Worm (Caenorhabditis elegans): ENCODE measurements around the gene pnk-4.
A peak's percentile ranks its signal among the peaks of the same experiment; 100 is the strongest.

pnk-4 gene

ce11 chrX:5079297-5079696, 8.3 kb upstream of the pnk-4 start (continued):
- no peak for TF ChIP-seq ces-1 (GFP tag; optimal IDR thresholded peaks at IDR 0.05)
- no peak for TF ChIP-seq C34B4.2 (tag; optimal IDR thresholded peaks at IDR 0.05)
- TF ChIP-seq hlh-17 (GFP tag; optimal IDR thresholded peaks at IDR 0.05; ENCODE audit: borderline replicate concordance): no peak
- peak in 5 of 6 experiments; percentile 44 to 90 (median 68) for TF ChIP-seq elt-3 (tag; optimal IDR thresholded peaks at IDR 0.05)
- TF ChIP-seq blmp-1 (tag; optimal IDR thresholded peaks at IDR 0.05): peak; percentile 53
- TF ChIP-seq xbp-1 (tag; optimal IDR thresholded peaks at IDR 0.05): peak; percentile 2
- no peak for TF ChIP-seq nhr-19 (GFP tag; conservative IDR thresholded peaks at IDR 0.05)
- peak; percentile 3 for TF ChIP-seq mep-1 (tag; optimal IDR thresholded peaks at IDR 0.05)
- TF ChIP-seq ztf-11 (tag; optimal IDR thresholded peaks at IDR 0.05): no peak
- TF ChIP-seq swsn-7 (tag; optimal IDR thresholded peaks at IDR 0.05): no peak
- no peak for TF ChIP-seq Y116A8C.19 (tag; optimal IDR thresholded peaks at IDR 0.05; ENCODE audit: borderline replicate concordance)
- no peak for TF ChIP-seq pax-3 (tag; optimal IDR thresholded peaks at IDR 0.05)
- TF ChIP-seq pqm-1 (tag; optimal IDR thresholded peaks at IDR 0.05): no peak
- TF ChIP-seq lir-3 (tag; optimal IDR thresholded peaks at IDR 0.05; ENCODE audit: poor library complexity): no peak
- TF ChIP-seq unc-86 (tag; optimal IDR thresholded peaks at IDR 0.05): no peak
- no peak for TF ChIP-seq nhr-11 (tag; optimal IDR thresholded peaks at IDR 0.05)
- no peak for TF ChIP-seq isw-1 (GFP tag; IDR thresholded peaks at IDR 0.05)
- TF ChIP-seq zag-1 (tag; optimal IDR thresholded peaks at IDR 0.05): no peak
- no peak for TF ChIP-seq sup-37 (GFP tag; optimal IDR thresholded peaks at IDR 0.05)
- TF ChIP-seq egl-27 (tag; optimal IDR thresholded peaks at IDR 0.05): no peak
- TF ChIP-seq lin-35 (GFP tag; optimal IDR thresholded peaks at IDR 0.05): peak in 1 of 2 experiments; percentile 12
- no peak for TF ChIP-seq alr-1 (tag; optimal IDR thresholded peaks at IDR 0.05; ENCODE audit: borderline replicate concordance)
- TF ChIP-seq ceh-63 (GFP tag; optimal IDR thresholded peaks at IDR 0.05): no peak
- TF ChIP-seq nhr-237 (tag; optimal IDR thresholded peaks at IDR 0.05): no peak
- TF ChIP-seq lin-14 (GFP tag; optimal IDR thresholded peaks at IDR 0.05): peak; percentile 68
- no peak for TF ChIP-seq ets-5 (GFP tag; IDR thresholded peaks at IDR 0.05)
- peak in 1 of 2 experiments; percentile 24 for TF ChIP-seq mdl-1 (tag; optimal IDR thresholded peaks at IDR 0.05)
- no peak for TF ChIP-seq rnt-1 (tag; optimal IDR thresholded peaks at IDR 0.05)
- no peak for TF ChIP-seq lin-13 (GFP tag; optimal IDR thresholded peaks at IDR 0.05)
- TF ChIP-seq fkh-10 (GFP tag; optimal IDR thresholded peaks at IDR 0.05): no peak
- TF ChIP-seq mab-9 (GFP tag; IDR thresholded peaks at IDR 0.05): no peak
- no peak for TF ChIP-seq lin-39 (tag; optimal IDR thresholded peaks at IDR 0.05)
- TF ChIP-seq unc-98 (GFP tag; IDR thresholded peaks at IDR 0.05): no peak
- no peak for TF ChIP-seq C16A3.4 (tag; optimal IDR thresholded peaks at IDR 0.05)
- no peak for TF ChIP-seq irx-1 (tag; optimal IDR thresholded peaks at IDR 0.05)
- no peak for TF ChIP-seq unc-62 (GFP tag; optimal IDR thresholded peaks at IDR 0.05)
- peak in 1 of 2 experiments; percentile 51 for TF ChIP-seq lsy-2 (tag; optimal IDR thresholded peaks at IDR 0.05)
- no peak for TF ChIP-seq nhr-76 (tag; optimal IDR thresholded peaks at IDR 0.05)
- TF ChIP-seq unc-130 (tag; optimal IDR thresholded peaks at IDR 0.05): peak; percentile 27
- peak; percentile 22 for TF ChIP-seq nhr-90 (tag; optimal IDR thresholded peaks at IDR 0.05; ENCODE audit: poor library complexity)
- TF ChIP-seq ceh-88 (GFP tag; IDR thresholded peaks at IDR 0.05): no peak
- no peak for TF ChIP-seq egl-13 (tag; optimal IDR thresholded peaks at IDR 0.05)
- TF ChIP-seq jun-1 (tag; optimal IDR thresholded peaks at IDR 0.05): no peak
- TF ChIP-seq nhr-12 (tag; optimal IDR thresholded peaks at IDR 0.05): no peak
- TF ChIP-seq snu-23 (GFP tag; optimal IDR thresholded peaks at IDR 0.05): peak; percentile 42
- no peak for TF ChIP-seq ceh-90 (tag; optimal IDR thresholded peaks at IDR 0.05)
- no peak for TF ChIP-seq fkh-4 (tag; optimal IDR thresholded peaks at IDR 0.05; ENCODE audit: borderline replicate concordance)
- TF ChIP-seq fos-1 (tag; optimal IDR thresholded peaks at IDR 0.05): no peak

Data from whole organism, L1 larva.